Worm (Caenorhabditis elegans) whole organism, mixed stage, embryonic: ENCODE data around the gene Y73F8A.23.

ENCODE experiments used
- M03D4.4 ChIP-seq: sonication (generic microtip); optimal IDR thresholded peaks from 2 replicates; lab custom pipeline; 2017; ENCODE audit warnings: mild to moderate bottlenecking, missing genetic modification characterization, missing compliant biosample characterization
- bed-3 ChIP-seq: fragments of 200-800 bp; sonication (Bioruptor generic); optimal IDR thresholded peaks from 3 replicates; lab custom pipeline; 2018; ENCODE audit warnings: mild to moderate bottlenecking, missing genetic modification characterization, moderate library complexity, missing compliant biosample characterization
- blmp-1 ChIP-seq: fragments of 150-350 bp; optimal IDR thresholded peaks from 2 replicates; lab custom pipeline; 2014; ENCODE audit warnings: missing biosample characterization, missing genetic modification characterization
- ceh-39 ChIP-seq: fragments of 150-350 bp; optimal IDR thresholded peaks from 2 replicates; lab custom pipeline; 2014; ENCODE audit warnings: missing biosample characterization, missing genetic modification characterization
- ceh-43 ChIP-seq: fragments of 200-800 bp; sonication (Bioruptor generic); optimal IDR thresholded peaks from 2 replicates; lab custom pipeline; 2018; ENCODE audit warnings: mild to moderate bottlenecking, missing genetic modification characterization, moderate library complexity, missing compliant biosample characterization
- ceh-83 ChIP-seq: fragments of 200-800 bp; sonication (Bioruptor generic); optimal IDR thresholded peaks from 2 replicates; lab custom pipeline; 2018; ENCODE audit warnings: mild to moderate bottlenecking, missing genetic modification characterization, missing compliant biosample characterization
- ces-1 ChIP-seq: fragments of 150-350 bp; optimal IDR thresholded peaks from 2 replicates; lab custom pipeline; 2014; ENCODE audit warnings: missing biosample characterization, missing genetic modification reagents, missing genetic modification characterization
- cnd-1 ChIP-seq: fragments of 200-800 bp; sonication (Bioruptor generic); optimal IDR thresholded peaks from 2 replicates; lab custom pipeline; 2018; ENCODE audit warnings: mild to moderate bottlenecking, missing genetic modification characterization, missing compliant biosample characterization
- drap-1 ChIP-seq: fragments of 200-800 bp; sonication (Bioruptor generic); optimal IDR thresholded peaks from 3 replicates; lab custom pipeline; 2018; ENCODE audit warnings: mild to moderate bottlenecking, missing genetic modification characterization, missing compliant biosample characterization
- elt-1 ChIP-seq: sonication (generic microtip); optimal IDR thresholded peaks from 2 replicates; lab custom pipeline; 2017; ENCODE audit warnings: missing genetic modification characterization, mild to moderate bottlenecking, missing compliant biosample characterization, antibody characterized with exemption, moderate library complexity, borderline replicate concordance; ENCODE audit not compliant: insufficient read depth
- elt-3 ChIP-seq: fragments of 150-350 bp; optimal IDR thresholded peaks from 2 replicates; lab custom pipeline; 2014; ENCODE audit warnings: missing biosample characterization, missing genetic modification characterization
- flh-1 ChIP-seq: fragments of 200-800 bp; sonication (Bioruptor generic); optimal IDR thresholded peaks from 2 replicates; lab custom pipeline; 2018; ENCODE audit warnings: mild to moderate bottlenecking, missing genetic modification characterization, moderate library complexity, missing compliant biosample characterization
- ham-2 ChIP-seq: fragments of 200-800 bp; sonication (Bioruptor generic); optimal IDR thresholded peaks from 2 replicates; lab custom pipeline; 2018; ENCODE audit warnings: mild to moderate bottlenecking, missing genetic modification characterization, missing compliant biosample characterization
- hlh-1 ChIP-seq: fragments of 150-350 bp; optimal IDR thresholded peaks from 2 replicates; lab custom pipeline; 2014; ENCODE audit warnings: missing biosample characterization, missing genetic modification reagents, missing genetic modification characterization
- lin-13 ChIP-seq: fragments of 150-350 bp; optimal IDR thresholded peaks from 2 replicates; lab custom pipeline; 2014; ENCODE audit warnings: missing biosample characterization, missing genetic modification characterization
- lin-32 ChIP-seq: fragments of 200-800 bp; sonication (Bioruptor generic); optimal IDR thresholded peaks from 2 replicates; lab custom pipeline; 2018; ENCODE audit warnings: mild to moderate bottlenecking, missing genetic modification characterization, missing compliant biosample characterization
- lsy-2 ChIP-seq: fragments of 150-350 bp; optimal IDR thresholded peaks from 2 replicates; lab custom pipeline; 2014; ENCODE audit warnings: missing biosample characterization, missing genetic modification characterization
- mab-5 ChIP-seq: fragments of 150-350 bp; optimal IDR thresholded peaks from 2 replicates; lab custom pipeline; 2014; ENCODE audit warnings: missing biosample characterization, missing genetic modification characterization
- mep-1 ChIP-seq: fragments of 150-350 bp; optimal IDR thresholded peaks from 2 replicates; lab custom pipeline; 2017; ENCODE audit warnings: missing biosample characterization, missing genetic modification reagents, missing genetic modification characterization, inconsistent platforms
- mls-2 ChIP-seq: sonication (generic microtip); optimal IDR thresholded peaks from 2 replicates; lab custom pipeline; 2016; ENCODE audit warnings: mild to moderate bottlenecking, missing genetic modification characterization, moderate library complexity, missing compliant biosample characterization
- nhr-2 ChIP-seq: fragments of 150-350 bp; optimal IDR thresholded peaks from 2 replicates; lab custom pipeline; 2014; ENCODE audit warnings: missing biosample characterization, missing genetic modification characterization
- nhr-237 ChIP-seq: fragments of 150-350 bp; optimal IDR thresholded peaks from 2 replicates; lab custom pipeline; 2014; ENCODE audit warnings: missing biosample characterization, missing genetic modification characterization
- nhr-76 ChIP-seq: sonication (generic microtip); optimal IDR thresholded peaks from 2 replicates; lab custom pipeline; 2017; ENCODE audit warnings: missing biosample characterization, missing genetic modification characterization
- pha-4 ChIP-seq: fragments of 150-350 bp; optimal IDR thresholded peaks from 2 replicates; lab custom pipeline; 2018; ENCODE audit warnings: missing biosample characterization, missing genetic modification reagents, missing genetic modification characterization
- sem-2 ChIP-seq: fragments of 200-800 bp; sonication (Bioruptor generic); optimal IDR thresholded peaks from 2 replicates; lab custom pipeline; 2018; ENCODE audit warnings: mild to moderate bottlenecking, missing genetic modification characterization, missing compliant biosample characterization
- snpc-4 ChIP-seq: fragments of 150-350 bp; optimal IDR thresholded peaks from 2 replicates; lab custom pipeline; 2014; ENCODE audit warnings: missing biosample characterization, missing genetic modification characterization
- sptf-1 ChIP-seq: sonication (generic microtip); optimal IDR thresholded peaks from 2 replicates; lab custom pipeline; 2017; ENCODE audit warnings: mild to moderate bottlenecking, missing genetic modification characterization, moderate library complexity, missing compliant biosample characterization
- tbx-8 ChIP-seq: fragments of 200-800 bp; sonication (Bioruptor generic); optimal IDR thresholded peaks from 2 replicates; lab custom pipeline; 2018; ENCODE audit warnings: mild to moderate bottlenecking, missing genetic modification characterization, moderate library complexity, missing compliant biosample characterization
- unc-120 ChIP-seq: sonication (generic microtip); optimal IDR thresholded peaks from 2 replicates; lab custom pipeline; 2017; ENCODE audit warnings: missing genetic modification characterization, missing compliant biosample characterization; ENCODE audit not compliant: poor library complexity, severe bottlenecking
- unc-39 ChIP-seq: fragments of 150-350 bp; optimal IDR thresholded peaks from 2 replicates; lab custom pipeline; 2014; ENCODE audit warnings: missing biosample characterization, missing genetic modification characterization
- unc-62 ChIP-seq: fragments of 150-350 bp; optimal IDR thresholded peaks from 2 replicates; lab custom pipeline; 2014; ENCODE audit warnings: missing biosample characterization, missing genetic modification reagents, missing genetic modification characterization
- zip-8 ChIP-seq: fragments of 150-350 bp; optimal IDR thresholded peaks from 2 replicates; lab custom pipeline; 2014; ENCODE audit warnings: missing biosample characterization, missing genetic modification characterization

Gene Y73F8A.23

DNA sequence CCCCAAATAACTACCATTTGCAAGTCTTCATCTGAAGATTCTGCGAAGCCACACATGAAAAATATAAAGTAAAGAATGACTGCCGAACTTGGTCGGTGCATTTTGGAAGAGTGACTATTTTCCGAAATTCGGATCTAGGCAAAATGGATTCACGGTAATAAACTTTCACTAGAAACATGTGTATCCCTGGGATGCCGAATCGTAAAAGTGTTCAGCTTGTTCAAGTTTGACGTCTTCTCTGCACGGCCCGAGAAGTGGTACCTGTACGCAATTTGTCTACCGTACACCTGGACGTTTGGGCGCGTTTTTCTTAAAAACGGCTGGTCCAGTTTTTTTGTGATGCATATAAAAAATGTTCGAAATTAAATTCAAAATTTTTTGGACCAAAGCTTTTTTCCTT is at the start of gene Y73F8A.23:
Y73F8A.23 (minus strand) TSS at position 101 of the 400 bp plus-strand sequence.
- no peak for TF ChIP-seq mls-2 (tag; lab: Kevin White, UChicago)
- no peak for TF ChIP-seq hlh-1
- TF ChIP-seq drap-1 (GFP tag; lab: Kevin White, UChicago): no peak
- no peak for TF ChIP-seq nhr-237
- no peak for TF ChIP-seq ceh-83 (GFP tag; lab: Kevin White, UChicago)
- no peak for TF ChIP-seq lin-32 (GFP tag; lab: Kevin White, UChicago)
- TF ChIP-seq ham-2 (GFP tag; lab: Kevin White, UChicago): no peak
- no peak for TF ChIP-seq unc-39
- TF ChIP-seq snpc-4 (tag; lab: Kevin White, UChicago): no peak
- TF ChIP-seq elt-3 (tag; lab: Kevin White, UChicago): no peak
- no peak for TF ChIP-seq M03D4.4

DNA sequence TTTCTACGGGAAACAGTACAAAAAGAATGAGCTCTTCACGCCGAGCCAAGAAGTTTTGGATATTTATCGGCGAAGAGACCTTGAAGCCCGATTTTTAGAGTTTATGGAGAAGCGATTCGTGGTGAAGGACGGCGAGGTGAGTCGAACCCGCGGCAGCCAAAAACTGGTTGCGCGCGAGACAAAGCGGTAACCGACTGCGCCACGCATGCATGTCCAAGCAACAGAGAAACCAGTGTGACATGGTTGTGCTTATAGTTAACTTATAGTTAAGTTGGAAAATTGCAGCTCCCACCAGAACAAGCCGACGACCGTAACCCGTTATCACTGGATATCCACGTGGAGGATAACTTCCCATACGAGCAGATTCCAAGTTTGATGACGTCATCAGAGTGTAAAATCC is 32.0 kb upstream of the Y73F8A.23 start:
- TF ChIP-seq zip-8 (tag; lab: Kevin White, UChicago) (peak; percentile 42), ces-1 (no peak), sptf-1 (tag; lab: Kevin White, UChicago) (peak; percentile 36), nhr-2 (no peak)
- TF ChIP-seq, all 35 proteins: peak for 2

DNA sequence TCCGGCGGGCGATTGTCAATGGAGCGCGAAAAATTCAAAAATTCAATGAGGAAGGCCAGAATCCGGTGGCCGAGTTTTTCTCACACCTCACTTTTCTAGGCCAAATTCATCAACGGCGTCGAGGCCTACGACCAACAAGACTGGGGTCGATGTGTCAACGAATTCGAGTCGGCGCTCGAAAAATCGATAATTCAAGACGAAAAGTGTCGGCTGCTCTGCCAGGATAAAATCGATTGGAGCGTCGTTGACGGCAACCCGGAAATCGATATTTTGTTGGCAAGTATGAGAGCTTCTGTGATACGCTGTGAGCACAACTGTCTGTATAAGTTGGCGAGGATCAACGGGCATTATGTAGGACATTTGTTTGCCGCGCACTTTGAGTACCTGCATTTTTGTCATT is 31.4 kb upstream of the Y73F8A.23 start:
- TF ChIP-seq flh-1 (no peak), tbx-8 (GFP tag; lab: Kevin White, UChicago) (no peak), unc-39 (no peak), nhr-2 (no peak), nhr-237 (no peak), elt-1 (tag; lab: Kevin White, UChicago) (no peak), lin-32 (GFP tag; lab: Kevin White, UChicago) (no peak), bed-3 (no peak), unc-62 (GFP tag; lab: Kevin White, UChicago) (no peak), ceh-43 (GFP tag; lab: Kevin White, UChicago) (no peak)

DNA sequence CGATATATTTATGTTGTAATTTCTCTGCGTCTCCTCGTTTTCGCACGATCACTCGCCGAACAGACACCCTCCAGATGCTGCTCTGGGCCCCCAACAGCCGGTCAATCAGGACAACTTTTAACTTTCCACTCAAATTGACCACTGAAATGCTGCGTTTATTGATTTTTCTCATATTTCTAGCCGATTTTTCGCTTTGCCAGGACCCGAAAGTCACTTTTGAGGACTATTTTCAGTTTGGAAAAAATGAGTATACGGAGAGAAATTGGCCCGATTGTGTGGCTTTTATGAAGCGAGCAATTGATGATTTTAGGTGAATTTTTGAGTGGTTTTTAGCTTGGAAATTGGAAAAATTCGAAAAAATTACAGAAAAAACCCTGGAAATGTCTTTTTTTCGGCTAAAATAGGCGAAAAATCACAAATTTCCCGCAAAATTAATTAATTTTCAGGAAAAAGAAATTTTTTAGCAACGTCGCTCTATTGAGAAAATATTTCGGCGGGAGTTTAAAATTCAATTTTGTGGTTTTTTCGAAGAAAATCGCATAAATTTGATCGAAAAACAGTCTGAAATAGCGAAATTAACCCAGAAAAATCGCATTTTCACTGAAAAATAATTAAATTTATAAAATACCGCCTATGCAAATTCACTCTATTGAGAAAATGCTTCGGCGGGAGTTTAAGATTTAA is 29.3 kb upstream of the Y73F8A.23 start, which contains the start of gene Y73F8A.26:
Y73F8A.26 (plus strand) TSS at position 73 of the 684 bp plus-strand sequence.
- TF ChIP-seq drap-1 (GFP tag; lab: Kevin White, UChicago) (no peak), ham-2 (GFP tag; lab: Kevin White, UChicago) (no peak), unc-120 (tag; lab: Kevin White, UChicago) (no peak), ceh-39 (tag; lab: Kevin White, UChicago) (no peak), mab-5 (tag; lab: Kevin White, UChicago) (no peak), sptf-1 (tag; lab: Kevin White, UChicago) (no peak), unc-39 (no peak), hlh-1 (peak; percentile 74), elt-3 (tag; lab: Kevin White, UChicago) (no peak), lin-32 (GFP tag; lab: Kevin White, UChicago) (no peak), M03D4.4 (no peak), blmp-1 (tag; lab: Kevin White, UChicago) (no peak), tbx-8 (GFP tag; lab: Kevin White, UChicago) (no peak), mep-1 (no peak), cnd-1 (no peak), nhr-2 (peak; percentile 29), sem-2 (GFP tag; lab: Kevin White, UChicago) (no peak)

DNA sequence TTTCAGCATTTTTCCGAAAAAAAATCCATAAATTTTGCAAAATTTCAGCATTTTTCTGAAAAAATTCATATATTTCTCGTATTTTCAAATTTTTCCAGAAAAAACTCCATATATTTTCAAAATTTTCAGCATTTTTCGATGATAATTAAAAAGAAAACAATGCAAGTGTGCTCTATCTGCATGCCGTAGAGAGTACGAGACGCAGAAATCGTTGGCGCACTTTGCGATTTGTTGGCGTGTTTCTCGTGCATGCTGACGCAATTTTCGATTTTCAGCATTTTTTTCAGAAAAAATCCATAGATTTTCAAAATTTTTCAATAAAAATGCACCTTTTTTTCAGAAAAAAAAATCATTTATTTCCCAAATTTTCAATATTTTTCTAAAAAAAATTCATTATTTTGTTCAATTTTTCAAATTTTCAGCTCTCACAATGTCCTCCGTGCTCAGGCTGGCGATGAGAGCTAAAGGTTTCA is 28.0 kb upstream of the Y73F8A.23 start, which contains the start of gene Y73F8A.27:
Y73F8A.27 (plus strand) TSS at position 423 of the 473 bp plus-strand sequence.
- TF ChIP-seq sem-2 (GFP tag; lab: Kevin White, UChicago) (no peak), ces-1 (peak; percentile 72), sptf-1 (tag; lab: Kevin White, UChicago) (peak; percentile 61), drap-1 (GFP tag; lab: Kevin White, UChicago) (peak; percentile 38), nhr-2 (peak; percentile 32), hlh-1 (peak; percentile 33), lsy-2 (peak; percentile 73), zip-8 (tag; lab: Kevin White, UChicago) (no peak), unc-120 (tag; lab: Kevin White, UChicago) (peak; percentile 11), flh-1 (no peak), nhr-76 (no peak), lin-13 (tag; lab: Kevin White, UChicago) (peak; percentile 79), elt-1 (tag; lab: Kevin White, UChicago) (no peak), ceh-39 (tag; lab: Kevin White, UChicago) (peak; percentile 63), mab-5 (tag; lab: Kevin White, UChicago) (peak; percentile 33), mep-1 (peak; percentile 93), pha-4 (tag; lab: Kevin White, UChicago) (peak; percentile 87), nhr-237 (peak; percentile 74), cnd-1 (no peak), M03D4.4 (peak; percentile 24), unc-39 (no peak)
